Worm (Caenorhabditis elegans) whole organism, late embryonic: ENCODE results near the gene C11E4.7.

ENCODE experiments used
- C08G9.2 ChIP-seq: sonication (generic microtip); optimal IDR thresholded peaks from 2 replicates; lab custom pipeline; 2016; ENCODE audit warnings: mild to moderate bottlenecking, missing genetic modification characterization, moderate library complexity, missing compliant biosample characterization
- C38D4.7 ChIP-seq: fragments of 200-800 bp; sonication (Bioruptor generic); optimal IDR thresholded peaks from 2 replicates; lab custom pipeline; 2018; ENCODE audit warnings: mild to moderate bottlenecking, missing genetic modification characterization, moderate library complexity, missing compliant biosample characterization
- F13H6.1 ChIP-seq: sonication (generic microtip); optimal IDR thresholded peaks from 2 replicates; lab custom pipeline; 2016; ENCODE audit warnings: missing genetic modification characterization, missing compliant biosample characterization
- K09A11.1 ChIP-seq: sonication (generic microtip); optimal IDR thresholded peaks from 2 replicates; lab custom pipeline; 2017; ENCODE audit warnings: antibody characterized with exemption, mild to moderate bottlenecking, missing genetic modification characterization, missing compliant biosample characterization; ENCODE audit not compliant: insufficient read depth
- Y22D7AL.16 ChIP-seq: sonication (generic microtip); optimal IDR thresholded peaks from 2 replicates; lab custom pipeline; 2016; ENCODE audit warnings: missing genetic modification characterization, missing compliant biosample characterization
- ceh-22 ChIP-seq: sonication (generic microtip); optimal IDR thresholded peaks from 2 replicates; lab custom pipeline; 2017; ENCODE audit warnings: missing biosample characterization, missing genetic modification characterization
- ceh-24 ChIP-seq: sonication (generic microtip); optimal IDR thresholded peaks from 2 replicates; lab custom pipeline; 2016; ENCODE audit warnings: mild to moderate bottlenecking, missing genetic modification characterization, missing compliant biosample characterization
- ceh-30 ChIP-seq: fragments of 150-350 bp; optimal IDR thresholded peaks from 2 replicates; lab custom pipeline; 2014; ENCODE audit warnings: missing biosample characterization, missing genetic modification characterization
- ceh-9 ChIP-seq: sonication (generic microtip); optimal IDR thresholded peaks from 2 replicates; lab custom pipeline; 2016; ENCODE audit warnings: mild to moderate bottlenecking, missing genetic modification characterization, inconsistent platforms, missing compliant biosample characterization
- che-1 ChIP-seq: sonication (generic microtip); optimal IDR thresholded peaks from 2 replicates; lab custom pipeline; 2016; ENCODE audit warnings: mild to moderate bottlenecking, missing genetic modification characterization, missing compliant biosample characterization
- elt-2 ChIP-seq: sonication (generic microtip); optimal IDR thresholded peaks from 2 replicates; lab custom pipeline; 2016; ENCODE audit warnings: missing genetic modification reagents, missing genetic modification characterization, missing compliant biosample characterization
- elt-4 ChIP-seq: sonication (generic microtip); optimal IDR thresholded peaks from 2 replicates; lab custom pipeline; 2016; ENCODE audit warnings: missing genetic modification characterization, missing compliant biosample characterization
- ets-4 ChIP-seq: sonication (generic microtip); optimal IDR thresholded peaks from 2 replicates; lab custom pipeline; 2016; ENCODE audit warnings: missing genetic modification characterization, missing compliant biosample characterization
- eyg-1 ChIP-seq: sonication (generic microtip); optimal IDR thresholded peaks from 2 replicates; lab custom pipeline; 2016; ENCODE audit warnings: missing genotype, missing genetic modification characterization, missing compliant biosample characterization
- fkh-10 ChIP-seq: fragments of 150-350 bp; optimal IDR thresholded peaks from 2 replicates; lab custom pipeline; 2014; ENCODE audit warnings: missing biosample characterization, missing genetic modification reagents, missing genetic modification characterization
- hlh-15 ChIP-seq: sonication (generic microtip); optimal IDR thresholded peaks from 2 replicates; lab custom pipeline; 2016; ENCODE audit warnings: missing genetic modification characterization, missing compliant biosample characterization
- hlh-30 ChIP-seq: sonication (generic microtip); optimal IDR thresholded peaks from 2 replicates; lab custom pipeline; 2017; ENCODE audit warnings: antibody characterized with exemption, missing genetic modification characterization, missing compliant biosample characterization; ENCODE audit not compliant: insufficient read depth
- lim-6 ChIP-seq: sonication (generic microtip); optimal IDR thresholded peaks from 2 replicates; lab custom pipeline; 2016; ENCODE audit warnings: missing genetic modification characterization, missing compliant biosample characterization
- madf-2 ChIP-seq: sonication (generic microtip); optimal IDR thresholded peaks from 2 replicates; lab custom pipeline; 2017; ENCODE audit warnings: missing genetic modification characterization, missing compliant biosample characterization
- nfya-1 ChIP-seq: sonication (generic microtip); optimal IDR thresholded peaks from 2 replicates; lab custom pipeline; 2017; ENCODE audit warnings: missing genetic modification characterization, mild to moderate bottlenecking, missing compliant biosample characterization, antibody characterized with exemption, moderate library complexity
- nhr-232 ChIP-seq: sonication (generic microtip); optimal IDR thresholded peaks from 2 replicates; lab custom pipeline; 2016; ENCODE audit warnings: missing genetic modification characterization, missing compliant biosample characterization
- npax-4 ChIP-seq: sonication (generic microtip); optimal IDR thresholded peaks from 2 replicates; lab custom pipeline; 2016; ENCODE audit warnings: missing genetic modification characterization, missing compliant biosample characterization
- odd-2 ChIP-seq: sonication (generic microtip); optimal IDR thresholded peaks from 2 replicates; lab custom pipeline; 2017; ENCODE audit warnings: antibody characterized with exemption, mild to moderate bottlenecking, missing genetic modification characterization, missing compliant biosample characterization
- pat-9 ChIP-seq: fragments of 200-800 bp; sonication (Bioruptor generic); optimal IDR thresholded peaks from 2 replicates; lab custom pipeline; 2018; ENCODE audit warnings: mild to moderate bottlenecking, missing genetic modification characterization, moderate library complexity, missing compliant biosample characterization
- pha-2 ChIP-seq: sonication (generic microtip); optimal IDR thresholded peaks from 2 replicates; lab custom pipeline; 2017; ENCODE audit warnings: mild to moderate bottlenecking, missing genetic modification characterization, missing compliant biosample characterization
- pros-1 ChIP-seq: fragments of 150-350 bp; optimal IDR thresholded peaks from 2 replicates; lab custom pipeline; 2014; ENCODE audit warnings: missing biosample characterization, missing genetic modification reagents, missing genetic modification characterization
- rnt-1 ChIP-seq: sonication (generic microtip); optimal IDR thresholded peaks from 2 replicates; lab custom pipeline; 2016; ENCODE audit warnings: missing genetic modification characterization, missing compliant biosample characterization
- sox-2 ChIP-seq: fragments of 200-800 bp; sonication (Bioruptor generic); IDR thresholded peaks from 2 replicates; pipeline ENCODE4 v1.3.6; 2022; ENCODE audit warnings: missing genetic modification reagents, missing genetic modification characterization, missing compliant biosample characterization
- syd-9 ChIP-seq: sonication (generic microtip); optimal IDR thresholded peaks from 2 replicates; lab custom pipeline; 2016; ENCODE audit warnings: mild to moderate bottlenecking, missing genetic modification characterization, moderate library complexity, missing compliant biosample characterization
- unc-3 ChIP-seq, 2 experiments: fragments of 200-800 bp in 1 of 2; sonication (Bioruptor generic) in 1 of 2; sonication (generic microtip) in 1 of 2; conservative IDR thresholded peaks in 1 of 2; optimal IDR thresholded peaks in 1 of 2; 2 replicates each; pipeline versions ENCODE4 v1.3.6 to Lab custom; 2016 to 2022; ENCODE audit warnings: missing compliant biosample characterization in 2 of 2, missing genetic modification characterization in 2 of 2, missing genetic modification reagents in 1 of 2
- unc-42 ChIP-seq: sonication (generic microtip); optimal IDR thresholded peaks from 2 replicates; lab custom pipeline; 2016; ENCODE audit warnings: missing genotype, missing genetic modification characterization, missing compliant biosample characterization
- ztf-16 ChIP-seq: sonication (generic microtip); optimal IDR thresholded peaks from 2 replicates; lab custom pipeline; 2017; ENCODE audit warnings: missing genetic modification characterization, missing compliant biosample characterization

Gene C11E4.7

DNA sequence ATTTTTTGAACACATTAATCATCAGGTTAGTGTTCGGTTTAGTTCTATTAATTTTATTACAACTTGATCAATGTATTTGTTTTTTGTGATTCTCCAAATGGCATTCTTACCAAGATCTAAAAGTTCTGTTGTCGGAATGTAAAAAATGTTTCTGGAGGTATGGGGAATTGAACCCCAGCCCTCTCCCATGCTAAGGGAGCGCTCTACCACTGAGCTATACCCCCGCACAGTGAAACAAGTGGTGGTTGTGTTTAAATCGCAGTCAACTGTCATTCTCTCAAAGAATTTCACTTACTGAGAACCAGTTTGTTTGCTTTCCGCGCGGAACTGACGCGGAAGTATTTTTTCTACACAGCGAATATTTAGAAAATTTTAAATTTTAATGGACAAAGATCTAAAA, 20.7 kb downstream of the C11E4.7 start (continued):
- peak; percentile 85 for TF ChIP-seq che-1
- TF ChIP-seq nfya-1 (tag; lab: Kevin White, UChicago), result peak; percentile 44
- TF ChIP-seq hlh-15 (tag; lab: Kevin White, UChicago), result peak; percentile 76
- peak; percentile 38 for TF ChIP-seq rnt-1 (tag; lab: Kevin White, UChicago)
- TF ChIP-seq odd-2 (tag; lab: Kevin White, UChicago), result peak; percentile 22
- TF ChIP-seq fkh-10 (GFP tag; lab: Kevin White, UChicago), result peak; percentile 67
- TF ChIP-seq Y22D7AL.16 (tag; lab: Kevin White, UChicago), result peak; percentile 82
- TF ChIP-seq K09A11.1 (tag; lab: Kevin White, UChicago), result peak; percentile 73
- TF ChIP-seq syd-9, result peak; percentile 66
- TF ChIP-seq lim-6, result no peak
- peak; percentile 64 for TF ChIP-seq C08G9.2 (tag; lab: Kevin White, UChicago)
- peak; percentile 72 for TF ChIP-seq ztf-16 (tag; lab: Kevin White, UChicago)
- TF ChIP-seq ceh-9, result peak; percentile 45
- TF ChIP-seq ceh-22 (tag; lab: Kevin White, UChicago), result no peak
- peak; percentile 86 for TF ChIP-seq elt-2
- TF ChIP-seq madf-2 (tag; lab: Kevin White, UChicago), result peak; percentile 74
- TF ChIP-seq sox-2 (GFP tag; lab: Robert Waterston, UW), result peak; percentile 73
- peak; percentile 69 for TF ChIP-seq ceh-30
- peak; percentile 75 for TF ChIP-seq ceh-24 (tag; lab: Kevin White, UChicago)
- TF ChIP-seq eyg-1 (tag; lab: Kevin White, UChicago), result peak; percentile 33
- peak; percentile 90 for TF ChIP-seq unc-3 (GFP tag; conservative IDR thresholded peaks at IDR 0.05; lab: Robert Waterston, UW)
- TF ChIP-seq unc-3 (tag; optimal IDR thresholded peaks at IDR 0.05; lab: Kevin White, UChicago), result peak; percentile 79
- peak; percentile 77 for TF ChIP-seq C38D4.7
- TF ChIP-seq pha-2 (tag; lab: Kevin White, UChicago), result peak; percentile 83
- TF ChIP-seq F13H6.1 (tag; lab: Kevin White, UChicago), result peak; percentile 61
- TF ChIP-seq ets-4 (tag; lab: Kevin White, UChicago), result no peak
- TF ChIP-seq pros-1 (tag; lab: Kevin White, UChicago), result peak; percentile 24

DNA sequence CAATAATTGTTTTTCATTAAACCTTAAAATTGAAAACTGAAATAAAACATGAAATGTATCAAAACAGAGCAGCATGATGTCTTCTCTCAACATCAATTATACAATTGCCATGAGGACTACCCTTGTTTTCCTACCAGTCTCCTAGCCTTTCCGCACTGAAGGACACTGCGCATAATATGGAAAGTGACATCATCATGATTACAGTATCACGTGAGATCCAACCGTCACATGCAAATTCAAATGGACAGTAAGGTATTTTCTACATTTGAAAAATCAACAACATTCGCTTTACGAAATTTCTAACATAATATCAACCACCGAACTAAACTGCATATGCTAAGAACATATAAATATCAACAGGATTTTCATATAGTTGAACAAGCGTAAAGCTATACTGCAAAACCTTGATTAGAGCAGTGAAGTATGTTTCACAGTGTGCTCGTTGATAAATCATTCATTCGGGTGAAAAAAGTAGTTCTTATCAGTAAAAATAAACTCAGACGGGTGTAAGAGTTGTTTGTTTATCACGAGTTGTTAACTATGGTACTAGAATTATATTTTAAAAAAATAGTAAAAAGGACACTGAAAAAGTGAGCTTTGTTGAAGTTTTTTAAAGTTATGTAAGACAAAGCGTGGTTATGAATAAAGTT, 21.9 kb downstream of the C11E4.7 start:
- TF ChIP-seq hlh-30 (tag; lab: Kevin White, UChicago), result peak; percentile 67
- TF ChIP-seq elt-4 (tag; lab: Kevin White, UChicago), result no peak

DNA sequence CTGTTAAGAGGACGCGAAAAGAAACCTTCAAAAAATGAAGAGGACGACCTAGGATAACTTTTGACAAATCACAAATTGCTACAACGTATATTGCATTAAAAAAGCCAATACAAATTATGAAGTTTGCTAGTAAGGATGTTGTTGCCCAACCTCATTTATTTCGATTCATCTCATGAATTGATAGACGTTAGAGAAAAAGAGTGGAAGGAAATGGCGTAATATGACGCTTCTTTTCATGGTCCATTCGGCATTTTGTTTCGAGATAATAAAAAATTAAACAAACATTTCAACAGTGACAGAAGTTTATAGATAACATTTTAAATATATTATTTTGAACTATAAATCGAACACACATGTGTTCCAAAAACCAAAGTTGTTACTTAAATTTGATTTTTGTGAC, 23.9 kb downstream of the C11E4.7 start:
- TF ChIP-seq hlh-15 (tag; lab: Kevin White, UChicago), result no peak
- TF ChIP-seq npax-4, result no peak

DNA sequence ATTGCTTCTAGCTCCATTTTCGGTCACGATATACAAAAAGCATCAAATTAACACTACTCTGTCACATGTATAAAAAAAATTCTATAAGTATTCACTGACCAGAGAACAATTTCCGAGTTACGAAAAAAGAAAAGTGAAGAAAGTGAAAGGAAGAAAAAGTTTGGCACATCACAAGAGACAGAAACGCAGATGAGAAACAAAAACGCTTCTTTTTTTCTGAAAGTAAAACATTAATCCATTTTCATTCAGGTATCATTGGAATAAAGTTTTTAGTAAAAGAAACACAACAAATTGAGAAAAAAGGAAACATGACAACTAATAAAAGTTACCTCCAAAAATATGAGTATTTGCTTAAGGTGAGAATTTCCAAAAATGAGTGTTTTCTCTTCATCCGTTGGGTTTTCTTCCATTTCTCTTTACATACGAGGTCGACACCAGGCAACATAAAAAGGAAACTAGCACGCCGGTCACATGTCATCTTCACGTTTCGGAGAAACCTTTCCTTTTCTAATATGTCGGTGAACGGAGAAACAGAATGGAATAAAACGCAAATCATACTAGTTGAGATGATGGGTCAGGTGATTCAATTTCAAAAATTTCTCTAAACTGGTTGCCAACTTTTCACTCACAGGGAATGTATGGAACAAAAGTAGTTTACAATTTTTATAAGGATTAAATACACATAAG, 25.9 kb downstream of the C11E4.7 start:
- TF ChIP-seq pat-9 (no peak), nfya-1 (tag; lab: Kevin White, UChicago) (no peak), rnt-1 (tag; lab: Kevin White, UChicago) (no peak)

DNA sequence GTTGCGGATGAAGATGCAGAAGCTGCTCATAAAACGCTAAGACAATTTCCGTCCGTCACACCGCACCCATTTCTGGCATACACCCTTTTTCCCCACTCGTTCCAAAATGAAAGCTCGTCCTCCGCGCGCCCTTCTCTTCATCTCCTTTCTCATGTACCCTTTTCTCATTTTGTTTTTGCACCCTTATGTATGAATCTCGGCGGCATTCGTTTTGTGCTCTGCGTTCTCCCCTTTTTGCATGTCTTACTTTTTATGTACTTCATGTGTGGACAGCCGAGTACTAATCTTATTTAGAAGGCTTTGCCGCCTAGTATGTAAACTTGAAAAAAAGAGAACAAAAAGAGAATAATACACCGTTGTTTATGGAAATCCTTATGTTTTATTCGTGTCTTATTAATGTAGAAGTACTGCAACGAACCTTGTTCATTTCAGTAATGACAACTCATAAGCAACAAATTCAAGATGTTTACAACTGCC, 31.1 kb downstream of the C11E4.7 start, which contains the start of gene F34H10.4:
F34H10.4 (plus strand) TSS at position 427 of the 477 bp plus-strand sequence.
- no peak for TF ChIP-seq nhr-232
- peak; percentile 62 for TF ChIP-seq unc-42 (tag; lab: Kevin White, UChicago)
- TF ChIP-seq, all 69 proteins: peak for 1
